Fruit fly (Drosophila melanogaster) whole organism, embryonic: ENCODE results near the gene Cortactin.

ENCODE experiments used
- BtbVII ChIP-seq: fragments of 200-800 bp; sonication (Bioruptor generic); optimal IDR thresholded peaks from 3 replicates; lab custom pipeline; 2017; ENCODE audit warnings: missing biosample characterization, mild to moderate bottlenecking, missing genetic modification characterization
- CG10274 ChIP-seq: fragments of 200-800 bp; sonication (Bioruptor generic); optimal IDR thresholded peaks from 3 replicates; lab custom pipeline; 2017; ENCODE audit warnings: missing biosample characterization, mild to moderate bottlenecking, missing genetic modification characterization
- CG11696 ChIP-seq: fragments of 200-800 bp; sonication (Bioruptor generic); IDR thresholded peaks from 2 replicates; pipeline ENCODE4 v1.3.6; 2022; ENCODE audit warnings: missing biosample characterization, missing genetic modification characterization
- CG12104 ChIP-seq: fragments of 200-800 bp; sonication (Bioruptor generic); optimal IDR thresholded peaks from 3 replicates; lab custom pipeline; 2016; ENCODE audit warnings: missing biosample characterization, missing genetic modification characterization
- CG14965 ChIP-seq: fragments of 200-800 bp; sonication (Bioruptor generic); optimal IDR thresholded peaks from 2 replicates; lab custom pipeline; 2016; ENCODE audit warnings: missing biosample characterization, missing genetic modification characterization, borderline replicate concordance
- CG1647 ChIP-seq: fragments of 200-800 bp; sonication (Bioruptor generic); optimal IDR thresholded peaks from 3 replicates; lab custom pipeline; 2016; ENCODE audit warnings: missing biosample characterization, missing genetic modification characterization
- CG2116 ChIP-seq: fragments of 200-800 bp; sonication (Bioruptor generic); optimal IDR thresholded peaks from 3 replicates; lab custom pipeline; 2018; ENCODE audit warnings: missing biosample characterization, mild to moderate bottlenecking, missing genetic modification characterization
- CG31224 ChIP-seq: fragments of 200-800 bp; sonication (Bioruptor generic); IDR thresholded peaks from 2 replicates; pipeline ENCODE4 v1.3.6; 2022; ENCODE audit warnings: missing biosample characterization, missing genetic modification characterization
- CG4282 ChIP-seq: fragments of 200-800 bp; sonication (Bioruptor generic); optimal IDR thresholded peaks from 2 replicates; lab custom pipeline; 2016; ENCODE audit warnings: missing biosample characterization, missing genetic modification characterization
- CG4328 ChIP-seq: fragments of 200-800 bp; sonication (Bioruptor generic); optimal IDR thresholded peaks from 3 replicates; lab custom pipeline; 2017; ENCODE audit warnings: missing biosample characterization, missing genetic modification reagents, missing genetic modification characterization
- CG4360 ChIP-seq: fragments of 200-800 bp; sonication (Bioruptor generic); IDR thresholded peaks from 2 replicates; pipeline ENCODE4 v1.3.6; 2022; ENCODE audit warnings: missing biosample characterization, missing genetic modification characterization
- CG43689 ChIP-seq: fragments of 200-800 bp; sonication (Bioruptor generic); IDR thresholded peaks from 2 replicates; pipeline ENCODE4 v1.3.6; 2022; ENCODE audit warnings: missing biosample characterization, missing genetic modification characterization
- CG8388 ChIP-seq: fragments of 200-800 bp; sonication (Bioruptor generic); optimal IDR thresholded peaks from 2 replicates; lab custom pipeline; 2019; ENCODE audit warnings: missing biosample characterization, mild to moderate bottlenecking, missing genetic modification characterization, moderate library complexity
- CG8765 ChIP-seq: fragments of 200-800 bp; sonication (Bioruptor generic); IDR thresholded peaks from 2 replicates; pipeline ENCODE4 v1.3.6; 2022; ENCODE audit warnings: missing biosample characterization, missing genetic modification characterization
- Camta ChIP-seq: fragments of 200-800 bp; sonication (Bioruptor generic); optimal IDR thresholded peaks from 2 replicates; lab custom pipeline; 2016; ENCODE audit warnings: missing biosample characterization, missing genetic modification characterization
- CoRest ChIP-seq: fragments of 200-800 bp; sonication (Bioruptor generic); optimal IDR thresholded peaks from 3 replicates; lab custom pipeline; 2018; ENCODE audit warnings: missing biosample characterization, mild to moderate bottlenecking, missing genetic modification characterization, moderate library complexity
- D ChIP-seq, 2 experiments: fragments of 200-800 bp in 1 of 2; fragments of >200 bp in 1 of 2; sonication (Bioruptor generic) in 1 of 2; optimal IDR thresholded peaks; 2 replicates in 1 of 2; 3 replicates in 1 of 2; lab custom pipeline; 2017; ENCODE audit warnings: mild to moderate bottlenecking in 1 of 2, missing biosample characterization in 1 of 2, missing genetic modification characterization in 1 of 2, missing genetic modification reagents in 1 of 2
- D19A ChIP-seq: fragments of 200-800 bp; optimal IDR thresholded peaks from 3 replicates; lab custom pipeline; 2019; ENCODE audit warnings: missing biosample characterization, mild to moderate bottlenecking, missing genetic modification characterization, moderate library complexity
- Deaf1 ChIP-seq: fragments of 200-800 bp; optimal IDR thresholded peaks from 3 replicates; lab custom pipeline; 2019; ENCODE audit warnings: missing biosample characterization, mild to moderate bottlenecking, missing genetic modification characterization, moderate library complexity
- Dfd ChIP-seq, 2 experiments: fragments of >200 bp; optimal IDR thresholded peaks; 2 replicates each; lab custom pipeline; 2017; ENCODE audit warnings: missing biosample characterization in 2 of 2, missing genetic modification characterization in 2 of 2
- Dip3 ChIP-seq: fragments of 200-800 bp; sonication (Bioruptor generic); optimal IDR thresholded peaks from 3 replicates; lab custom pipeline; 2016; ENCODE audit warnings: missing biosample characterization, missing genetic modification characterization
- Dll ChIP-seq: fragments of 200-800 bp; sonication (Bioruptor generic); IDR thresholded peaks from 4 replicates; pipeline ENCODE4 v1.3.6; 2022; ENCODE audit warnings: missing biosample characterization, missing genetic modification characterization; ENCODE audit not compliant: partially characterized antibody
- E2f2 ChIP-seq: fragments of 200-800 bp; sonication (Bioruptor generic); IDR thresholded peaks from 2 replicates; pipeline ENCODE4 v1.3.6; 2022; ENCODE audit warnings: missing biosample characterization, missing genetic modification characterization
- HHEX ChIP-seq: fragments of 200-800 bp; sonication (Bioruptor generic); optimal IDR thresholded peaks from 3 replicates; lab custom pipeline; 2017; ENCODE audit warnings: missing biosample characterization, mild to moderate bottlenecking, missing genetic modification characterization, missing genetic modification reagents
- Lhr ChIP-seq: fragments of 200-800 bp; sonication (Bioruptor generic); optimal IDR thresholded peaks from 3 replicates; lab custom pipeline; 2017; ENCODE audit warnings: mild to moderate bottlenecking, missing biosample characterization, missing genetic modification reagents, missing genetic modification characterization
- Max ChIP-seq: fragments of 200-800 bp; sonication (Bioruptor generic); optimal IDR thresholded peaks from 2 replicates; lab custom pipeline; 2016; ENCODE audit warnings: missing biosample characterization, mild to moderate bottlenecking, missing genetic modification characterization
- NC2α ChIP-seq: fragments of 200-800 bp; sonication (Bioruptor generic); optimal IDR thresholded peaks from 2 replicates; lab custom pipeline; 2016; ENCODE audit warnings: missing biosample characterization, missing genetic modification characterization
- Neu2 ChIP-seq: fragments of 200-800 bp; sonication (Bioruptor generic); optimal IDR thresholded peaks from 3 replicates; lab custom pipeline; 2016; ENCODE audit warnings: missing biosample characterization, missing genetic modification characterization, borderline replicate concordance
- Opbp ChIP-seq: fragments of 200-800 bp; sonication (Bioruptor generic); IDR thresholded peaks from 3 replicates; pipeline ENCODE4 v1.3.6; 2022; ENCODE audit warnings: missing biosample characterization, missing genetic modification characterization; ENCODE audit not compliant: partially characterized antibody
- al ChIP-seq: fragments of 200-800 bp; sonication (Bioruptor generic); IDR thresholded peaks from 2 replicates; pipeline ENCODE4 v1.3.6; 2022; ENCODE audit warnings: missing biosample characterization, missing genetic modification characterization
- btn ChIP-seq: fragments of 200-800 bp; sonication (Bioruptor generic); optimal IDR thresholded peaks from 2 replicates; lab custom pipeline; 2016; ENCODE audit warnings: missing biosample characterization, missing genetic modification characterization
- ci ChIP-seq: fragments of 200-800 bp; sonication (Bioruptor generic); IDR thresholded peaks from 3 replicates; pipeline ENCODE4 v1.3.6; 2022; ENCODE audit warnings: missing biosample characterization, missing genetic modification characterization
- croc ChIP-seq: fragments of 200-800 bp; sonication (Bioruptor generic); conservative IDR thresholded peaks from 3 replicates; pipeline ENCODE4 v1.3.6; 2022; ENCODE audit warnings: missing biosample characterization, missing genetic modification characterization
- da ChIP-seq: fragments of 200-800 bp; sonication (Bioruptor generic); optimal IDR thresholded peaks from 2 replicates; lab custom pipeline; 2016; ENCODE audit warnings: missing biosample characterization, missing genetic modification characterization
- dan ChIP-seq: fragments of 200-800 bp; sonication (Bioruptor generic); IDR thresholded peaks from 2 replicates; pipeline ENCODE4 v1.3.6; 2022; ENCODE audit warnings: missing biosample characterization, missing genetic modification characterization
- emc ChIP-seq: fragments of 200-800 bp; sonication (Bioruptor generic); optimal IDR thresholded peaks from 2 replicates; lab custom pipeline; 2016; ENCODE audit warnings: missing biosample characterization, missing genetic modification characterization
- eve ChIP-seq, 2 experiments: fragments of >200 bp; optimal IDR thresholded peaks; 2 replicates each; lab custom pipeline; 2017; ENCODE audit warnings: missing biosample characterization in 2 of 2, missing genetic modification characterization in 2 of 2
- gt ChIP-seq: fragments of 200-800 bp; sonication (Bioruptor generic); IDR thresholded peaks from 2 replicates; pipeline ENCODE4 v1.3.6; 2022; ENCODE audit warnings: missing biosample characterization, missing genetic modification characterization
- her ChIP-seq: fragments of 200-800 bp; sonication (Bioruptor generic); optimal IDR thresholded peaks from 2 replicates; lab custom pipeline; 2016; ENCODE audit warnings: missing biosample characterization, missing genetic modification characterization
- kah ChIP-seq: fragments of 200-800 bp; sonication (Bioruptor generic); optimal IDR thresholded peaks from 2 replicates; lab custom pipeline; 2018; ENCODE audit warnings: missing biosample characterization, mild to moderate bottlenecking, missing genetic modification characterization
- ken ChIP-seq: fragments of 200-800 bp; sonication (Bioruptor generic); IDR thresholded peaks from 3 replicates; pipeline ENCODE4 v1.3.6; 2022; ENCODE audit warnings: missing biosample characterization, missing genetic modification characterization
- lbe ChIP-seq: fragments of 200-800 bp; sonication (Bioruptor generic); optimal IDR thresholded peaks from 2 replicates; lab custom pipeline; 2016; ENCODE audit warnings: missing biosample characterization, mild to moderate bottlenecking, missing genetic modification characterization
- luna ChIP-seq: fragments of 200-800 bp; sonication (Bioruptor generic); optimal IDR thresholded peaks from 2 replicates; lab custom pipeline; 2016; ENCODE audit warnings: missing biosample characterization, missing genetic modification characterization
- nau ChIP-seq: fragments of 200-800 bp; sonication (Bioruptor generic); optimal IDR thresholded peaks from 3 replicates; lab custom pipeline; 2017; ENCODE audit warnings: missing biosample characterization, mild to moderate bottlenecking, missing genetic modification characterization, missing genetic modification reagents
- org-1 ChIP-seq: fragments of 200-800 bp; sonication (Bioruptor generic); optimal IDR thresholded peaks from 2 replicates; lab custom pipeline; 2017; ENCODE audit warnings: missing biosample characterization, missing genetic modification characterization
- rib ChIP-seq: fragments of 200-800 bp; sonication (Bioruptor generic); IDR thresholded peaks from 2 replicates; pipeline ENCODE4 v1.3.6; 2022; ENCODE audit warnings: missing biosample characterization, missing genetic modification characterization
- row ChIP-seq: fragments of 200-800 bp; sonication (Bioruptor generic); IDR thresholded peaks from 3 replicates; pipeline ENCODE4 v1.3.6; 2022; ENCODE audit warnings: missing biosample characterization, missing genetic modification characterization
- sens ChIP-seq: fragments of 200-800 bp; sonication (Bioruptor generic); peaks from one replicate; lab custom pipeline; 2016; ENCODE audit warnings: missing biosample characterization, missing genetic modification characterization
- ssp ChIP-seq: fragments of 200-800 bp; sonication (Bioruptor generic); IDR thresholded peaks from 2 replicates; pipeline ENCODE4 v1.3.6; 2022; ENCODE audit warnings: missing biosample characterization, missing genetic modification characterization
- sug ChIP-seq: fragments of 200-800 bp; optimal IDR thresholded peaks from 2 replicates; lab custom pipeline; 2019; ENCODE audit warnings: missing biosample characterization, mild to moderate bottlenecking, missing genetic modification characterization, moderate library complexity
- tap ChIP-seq: fragments of 200-800 bp; optimal IDR thresholded peaks from 3 replicates; lab custom pipeline; 2019; ENCODE audit warnings: missing biosample characterization, mild to moderate bottlenecking, missing genetic modification characterization, moderate library complexity
- usp ChIP-seq: fragments of >200 bp; optimal IDR thresholded peaks from 2 replicates; lab custom pipeline; 2017; ENCODE audit warnings: missing biosample characterization, missing genetic modification characterization

Cortactin gene

DNA sequence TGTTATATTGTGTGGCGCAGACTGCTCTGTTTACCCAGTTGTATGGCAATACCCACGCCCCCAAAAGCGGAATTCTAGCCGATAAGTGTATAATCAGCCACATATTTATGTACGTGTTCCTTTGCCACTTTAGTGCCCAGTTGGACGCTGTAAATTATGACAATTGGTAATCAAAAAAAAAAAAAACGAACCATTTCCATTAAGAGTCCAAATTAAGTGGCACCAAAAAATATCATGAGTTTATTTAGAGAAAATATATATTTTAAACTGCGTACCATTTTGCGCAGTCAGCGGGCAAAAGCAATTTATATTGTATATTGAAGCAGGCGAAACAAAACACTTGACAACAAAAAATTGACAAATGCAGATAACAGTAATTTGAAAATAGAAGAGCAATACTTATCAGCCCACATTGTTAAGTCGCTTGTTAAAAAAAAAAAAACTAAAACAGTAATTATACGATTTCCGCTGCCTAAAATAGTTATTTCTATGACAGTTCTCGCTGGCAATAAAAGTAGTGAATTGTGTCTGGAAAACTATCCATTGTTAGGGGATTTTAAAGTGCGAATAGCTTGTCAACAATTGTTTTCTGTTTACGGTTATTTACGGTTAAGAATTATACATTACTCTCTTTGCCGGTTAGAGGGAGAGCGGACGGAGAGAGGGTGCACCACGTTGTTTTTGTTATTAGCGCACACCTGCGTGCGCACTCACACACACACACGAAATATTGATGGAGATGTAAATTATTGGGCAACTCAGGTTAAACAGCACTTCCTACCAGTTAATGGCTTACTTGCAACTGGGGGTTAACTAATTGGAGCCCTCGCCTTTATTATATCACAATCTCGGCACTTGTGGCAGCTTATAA lies 4.5 kb downstream of the Cortactin start (continued):
- TF ChIP-seq kah (no peak), Deaf1 (tag; lab: Kevin White, UChicago) (no peak), CG10274 (GFP tag; lab: Kevin White, UChicago) (no peak), lbe (GFP tag; lab: Kevin White, UChicago) (peak; percentile 41), ci (GFP tag; lab: Robert Waterston, UW) (no peak), btn (GFP tag; lab: Kevin White, UChicago) (no peak), Dll (GFP tag; lab: Robert Waterston, UW) (no peak), her (GFP tag; lab: Kevin White, UChicago) (no peak), D19A (peak; percentile 42), CG4328 (GFP tag; lab: Kevin White, UChicago) (no peak), sens (peak; percentile 61), HHEX (GFP tag; lab: Kevin White, UChicago) (no peak), CG2116 (peak; percentile 4), Dfd (GFP tag; optimal IDR thresholded peaks at IDR 0.05; lab: Kevin White, UChicago) (no peak), Neu2 (GFP tag; lab: Kevin White, UChicago) (no peak), al (no peak), CG43689 (GFP tag; lab: Robert Waterston, UW) (no peak), rib (GFP tag; lab: Robert Waterston, UW) (no peak), croc (no peak), nau (no peak), org-1 (no peak), CG14965 (GFP tag; lab: Kevin White, UChicago) (no peak), CoRest (no peak), CG12104 (GFP tag; lab: Kevin White, UChicago) (no peak), usp (no peak), eve (GFP tag; optimal IDR thresholded peaks at IDR 0.05; lab: Kevin White, UChicago) (peak in 1 of 2 experiments; percentile 69), luna (GFP tag; lab: Kevin White, UChicago) (no peak), Max (GFP tag; lab: Kevin White, UChicago) (peak; percentile 31), emc (GFP tag; lab: Kevin White, UChicago) (no peak), CG1647 (GFP tag; lab: Kevin White, UChicago) (no peak), Lhr (GFP tag; lab: Kevin White, UChicago) (no peak), E2f2 (no peak), row (GFP tag; lab: Robert Waterston, UW) (no peak), BtbVII (GFP tag; lab: Kevin White, UChicago) (peak; percentile 23), tap (tag; lab: Kevin White, UChicago) (no peak), Dip3 (GFP tag; lab: Kevin White, UChicago) (no peak), sug (tag; lab: Kevin White, UChicago) (peak; percentile 6), CG31224 (GFP tag; lab: Robert Waterston, UW) (no peak), CG4360 (peak; percentile 74)

- TF ChIP-seq gt (no peak), NC2α (GFP tag; lab: Kevin White, UChicago) (no peak), ssp (GFP tag; lab: Robert Waterston, UW) (no peak), da (GFP tag; lab: Kevin White, UChicago) (no peak), Lhr (GFP tag; lab: Kevin White, UChicago) (no peak), CG11696 (GFP tag; lab: Robert Waterston, UW) (no peak), Camta (no peak), CG8388 (GFP tag; lab: Kevin White, UChicago) (no peak), ken (GFP tag; lab: Robert Waterston, UW) (no peak), dan (no peak), CG8765 (no peak), Opbp (GFP tag; lab: Robert Waterston, UW) (no peak), CG4282 (no peak), D (optimal IDR thresholded peaks at IDR 0.05; lab: Kevin White, UChicago) (no peak), D (GFP tag; optimal IDR thresholded peaks at IDR 0.05; lab: Kevin White, UChicago) (no peak)
Observed at dm6 chr3R:21057519-21057918, 6.8 kb downstream of the Cortactin start.
